Worm (Caenorhabditis elegans) whole organism, young adult: ENCODE results near the gene T23F2.3.

Source experiments
- B0019.2 ChIP-seq: fragments of 200-800 bp; sonication (Bioruptor generic); conservative IDR thresholded peaks from 2 replicates; pipeline ENCODE4 v1.3.6; 2022; ENCODE audit warnings: missing genetic modification reagents, missing genetic modification characterization, missing compliant biosample characterization
- B0336.3 ChIP-seq: fragments of 200-800 bp; sonication (Bioruptor generic); IDR thresholded peaks from 2 replicates; pipeline ENCODE4 v1.3.6; 2022; ENCODE audit warnings: missing genetic modification characterization, missing compliant biosample characterization
- F57C9.4 ChIP-seq: sonication (generic microtip); optimal IDR thresholded peaks from 2 replicates; lab custom pipeline; 2017; ENCODE audit warnings: mild to moderate bottlenecking, missing genetic modification characterization, missing compliant biosample characterization
- Y67H2A.10 ChIP-seq: fragments of 200-800 bp; sonication (Bioruptor generic); conservative IDR thresholded peaks from 2 replicates; pipeline ENCODE4 v1.3.6; 2022; ENCODE audit warnings: missing genetic modification reagents, missing genetic modification characterization, missing compliant biosample characterization
- ZK185.1 ChIP-seq: sonication (generic microtip); optimal IDR thresholded peaks from 2 replicates; lab custom pipeline; 2016; ENCODE audit warnings: mild to moderate bottlenecking, missing genetic modification characterization, missing compliant biosample characterization; ENCODE audit not compliant: poor library complexity, severe bottlenecking
- ama-1 ChIP-seq, 3 experiments: fragments of 150-350 bp in 1 of 3; sonication (generic microtip) in 2 of 3; optimal IDR thresholded peaks; 2 replicates each; lab custom pipeline; 2014 to 2018; ENCODE audit warnings: missing biosample characterization in 2 of 3, missing genetic modification characterization in 2 of 3, missing genetic modification reagents in 2 of 3
- ceh-91 ChIP-seq: fragments of 200-800 bp; sonication (Bioruptor generic); IDR thresholded peaks from 2 replicates; pipeline ENCODE4 v1.3.6; 2022; ENCODE audit warnings: missing genetic modification reagents, missing genetic modification characterization, missing compliant biosample characterization
- ets-4 ChIP-seq: fragments of 200-800 bp; sonication (Bioruptor generic); optimal IDR thresholded peaks from 2 replicates; lab custom pipeline; 2018; ENCODE audit warnings: mild to moderate bottlenecking, missing genetic modification characterization, missing compliant biosample characterization
- mxl-1 ChIP-seq: sonication (generic microtip); optimal IDR thresholded peaks from 2 replicates; lab custom pipeline; 2016; ENCODE audit warnings: missing genetic modification characterization, missing compliant biosample characterization
- nfya-1 ChIP-seq: sonication (generic microtip); optimal IDR thresholded peaks from 2 replicates; lab custom pipeline; 2017; ENCODE audit warnings: antibody characterized with exemption, missing compliant biosample characterization, missing genetic modification characterization, borderline replicate concordance; ENCODE audit not compliant: insufficient read depth
- pha-4 ChIP-seq: fragments of 150-350 bp; sonication (generic microtip); optimal IDR thresholded peaks from 2 replicates; lab custom pipeline; 2014; ENCODE audit warnings: missing biosample characterization, missing genetic modification reagents, missing genetic modification characterization
- snpc-4 ChIP-seq, 5 experiments: fragments of 150-350 bp in 1 of 5; sonication (generic microtip) in 4 of 5; optimal IDR thresholded peaks; 2 replicates each; lab custom pipeline; 2014 to 2018; ENCODE audit warnings: missing genetic modification characterization in 5 of 5, missing biosample characterization in 3 of 5, antibody characterized with exemption in 2 of 5, mild to moderate bottlenecking in 2 of 5, missing compliant biosample characterization in 2 of 5, missing genotype in 2 of 5, moderate library complexity in 2 of 5, missing genetic modification reagents in 1 of 5
- ztf-3 ChIP-seq: fragments of 200-800 bp; sonication (Bioruptor generic); optimal IDR thresholded peaks from 2 replicates; lab custom pipeline; 2018; ENCODE audit warnings: mild to moderate bottlenecking, missing genetic modification characterization, missing compliant biosample characterization

- TF ChIP-seq mxl-1 (tag; lab: Kevin White, UChicago) (no peak), ama-1 (optimal IDR thresholded peaks at IDR 0.05; lab: Kevin White, UChicago) (no peak), ama-1 (GFP tag; optimal IDR thresholded peaks at IDR 0.05; lab: Kevin White, UChicago) (no peak), ceh-91 (GFP tag; lab: Robert Waterston, UW) (no peak), nfya-1 (tag; lab: Kevin White, UChicago) (no peak), B0336.3 (no peak), ztf-3 (GFP tag; lab: Kevin White, UChicago) (no peak), pha-4 (tag; lab: Kevin White, UChicago) (no peak), ZK185.1 (tag; lab: Kevin White, UChicago) (no peak), ets-4 (GFP tag; lab: Kevin White, UChicago) (no peak), B0019.2 (no peak), snpc-4 (GFP tag; optimal IDR thresholded peaks at IDR 0.05; lab: Kevin White, UChicago) (no peak), snpc-4 (tag; optimal IDR thresholded peaks at IDR 0.05; lab: Kevin White, UChicago) (no peak), Y67H2A.10 (GFP tag; lab: Robert Waterston, UW) (no peak), F57C9.4 (no peak)
Observed at ce11 chrX:5478875-5479274, 33.3 kb downstream of the T23F2.3 start.
